Worm (Caenorhabditis elegans): ENCODE data around the gene F07C3.16.

Gene F07C3.16

ce11 chrV:9262708-9263107 is 5.3 kb upstream of the F07C3.16 start:
- TF ChIP-seq unc-62 (GFP tag; optimal IDR thresholded peaks at IDR 0.05) = no peak

- no peak for TF ChIP-seq unc-62 (GFP tag; optimal IDR thresholded peaks at IDR 0.05)
These were observed 4.1 kb upstream of the F07C3.16 start, which contains the start of gene nhr-36 for ce11 chrV:9261492-9261891. Gene nhr-36 (minus strand): TSS chrV:9261592.

- TF ChIP-seq unc-62 (GFP tag; optimal IDR thresholded peaks at IDR 0.05) = no peak
These were observed 3.0 kb upstream of the F07C3.16 start for ce11 chrV:9260411-9260810.

ce11 chrV:9255480-9255879 is 1.9 kb downstream of the F07C3.16 start:
- TF ChIP-seq unc-62 (GFP tag; optimal IDR thresholded peaks at IDR 0.05) = no peak

- no peak for TF ChIP-seq unc-62 (GFP tag; optimal IDR thresholded peaks at IDR 0.05)
These were observed 3.2 kb downstream of the F07C3.16 start, which contains the start of gene F07C3.9 for ce11 chrV:9254012-9254696. Gene F07C3.9 (minus strand): TSS chrV:9254646.

ce11 chrV:9249932-9250331 is 7.4 kb downstream of the F07C3.16 start, which contains the start of gene ptd-2:
Gene ptd-2 (plus strand): TSS chrV:9250232.
- TF ChIP-seq unc-62 (GFP tag; optimal IDR thresholded peaks at IDR 0.05) = no peak

- no peak for TF ChIP-seq unc-62 (GFP tag; optimal IDR thresholded peaks at IDR 0.05)
These were observed 8.2 kb downstream of the F07C3.16 start, which contains the start of gene str-94 for ce11 chrV:9249206-9249605. Gene str-94 (minus strand): TSS chrV:9249306.

ce11 chrV:9247416-9247815 is 10.0 kb downstream of the F07C3.16 start:
- TF ChIP-seq unc-62 (GFP tag; optimal IDR thresholded peaks at IDR 0.05) = no peak

- no peak for TF ChIP-seq unc-62 (GFP tag; optimal IDR thresholded peaks at IDR 0.05)
These were observed 11.1 kb downstream of the F07C3.16 start, which contains the start of gene aat-2 for ce11 chrV:9246260-9246659. Gene aat-2 (minus strand): TSS chrV:9246360.

ce11 chrV:9243171-9243996 is 14.0 kb downstream of the F07C3.16 start, which contains the start of gene glo-4:
Gene glo-4 (minus strand): TSS chrV:9243221.
- TF ChIP-seq unc-62 (GFP tag; optimal IDR thresholded peaks at IDR 0.05) = no peak

- no peak for TF ChIP-seq unc-62 (GFP tag; optimal IDR thresholded peaks at IDR 0.05)
These were observed 25.1 kb downstream of the F07C3.16 start, which contains the start of gene F07C3.3 for ce11 chrV:9232296-9232695. Gene F07C3.3 (minus strand): TSS chrV:9232396.

ce11 chrV:9225675-9226144 is 31.7 kb downstream of the F07C3.16 start, which contains the start of gene F07C3.2:
Gene F07C3.2 (plus strand): TSS chrV:9226094.
- TF ChIP-seq unc-62 (GFP tag; optimal IDR thresholded peaks at IDR 0.05) = no peak

- TF ChIP-seq unc-62 (GFP tag; optimal IDR thresholded peaks at IDR 0.05) = no peak
These were observed 32.4 kb downstream of the F07C3.16 start for ce11 chrV:9224981-9225380.

- no peak for TF ChIP-seq unc-62 (GFP tag; optimal IDR thresholded peaks at IDR 0.05)
These were observed 33.0 kb downstream of the F07C3.16 start for ce11 chrV:9224377-9224776.

- TF ChIP-seq unc-62 (GFP tag; optimal IDR thresholded peaks at IDR 0.05) = no peak
These were observed 34.5 kb downstream of the F07C3.16 start for ce11 chrV:9222819-9223218.

ce11 chrV:9221566-9221965 is 35.8 kb downstream of the F07C3.16 start, which contains the start of gene grd-6:
Gene grd-6 (plus strand): TSS chrV:9221866.
- TF ChIP-seq unc-62 (GFP tag; optimal IDR thresholded peaks at IDR 0.05) = no peak
